Worm (Caenorhabditis elegans) whole organism, young adult: ENCODE results near the gene W09C2.7.

Experiments used
- B0035.1 ChIP-seq: sonication (generic microtip); optimal IDR thresholded peaks from 2 replicates; lab custom pipeline; 2016; ENCODE audit warnings: missing genetic modification characterization, mild to moderate bottlenecking, missing compliant biosample characterization, missing genotype, missing genetic modification reagents
- nfya-2 ChIP-seq: fragments of 200-800 bp; sonication (Bioruptor generic); IDR thresholded peaks from 2 replicates; pipeline ENCODE4 v1.3.6; 2022; ENCODE audit warnings: missing genetic modification reagents, missing genetic modification characterization, missing compliant biosample characterization
- nhr-27 ChIP-seq: fragments of 200-800 bp; sonication (Bioruptor generic); optimal IDR thresholded peaks from 2 replicates; lab custom pipeline; 2018; ENCODE audit warnings: mild to moderate bottlenecking, missing genetic modification characterization, moderate library complexity, missing compliant biosample characterization
- unc-130 ChIP-seq: sonication (generic microtip); optimal IDR thresholded peaks from 2 replicates; lab custom pipeline; 2016; ENCODE audit warnings: missing genetic modification reagents, missing genetic modification characterization, missing compliant biosample characterization
- unc-62 ChIP-seq: fragments of 150-350 bp; optimal IDR thresholded peaks from 2 replicates; lab custom pipeline; 2014; ENCODE audit warnings: missing biosample characterization, missing genetic modification reagents, missing genetic modification characterization
- xnd-1 ChIP-seq: sonication (generic microtip); optimal IDR thresholded peaks from 2 replicates; lab custom pipeline; 2016; ENCODE audit warnings: missing genotype, missing genetic modification reagents, missing genetic modification characterization, missing compliant biosample characterization
- ztf-18 ChIP-seq: sonication (generic microtip); optimal IDR thresholded peaks from 2 replicates; lab custom pipeline; 2016; ENCODE audit warnings: missing genotype, mild to moderate bottlenecking, missing genetic modification characterization, missing compliant biosample characterization
- ztf-28 ChIP-seq: fragments of 200-800 bp; sonication (Bioruptor generic); IDR thresholded peaks from 2 replicates; pipeline ENCODE4 v1.3.6; 2022; ENCODE audit warnings: missing genetic modification reagents, missing genetic modification characterization, missing compliant biosample characterization

- no peak for TF ChIP-seq unc-62 (GFP tag; lab: Kevin White, UChicago)
- no peak for TF ChIP-seq B0035.1
- TF ChIP-seq ztf-18 (tag; lab: Kevin White, UChicago): no peak
- TF ChIP-seq nfya-2: no peak
- no peak for TF ChIP-seq nhr-27
- TF ChIP-seq unc-130 (GFP tag; lab: Kevin White, UChicago): no peak
- TF ChIP-seq xnd-1 (tag; lab: Kevin White, UChicago): no peak
- no peak for TF ChIP-seq ztf-28 (GFP tag; lab: Robert Waterston, UW)
Measured at ce11 chrIV:9618836-9619235, 3.3 kb downstream of the W09C2.7 start.
